Fruit fly (Drosophila melanogaster): ENCODE measurements around the gene Naglu.

The Naglu gene

DNA sequence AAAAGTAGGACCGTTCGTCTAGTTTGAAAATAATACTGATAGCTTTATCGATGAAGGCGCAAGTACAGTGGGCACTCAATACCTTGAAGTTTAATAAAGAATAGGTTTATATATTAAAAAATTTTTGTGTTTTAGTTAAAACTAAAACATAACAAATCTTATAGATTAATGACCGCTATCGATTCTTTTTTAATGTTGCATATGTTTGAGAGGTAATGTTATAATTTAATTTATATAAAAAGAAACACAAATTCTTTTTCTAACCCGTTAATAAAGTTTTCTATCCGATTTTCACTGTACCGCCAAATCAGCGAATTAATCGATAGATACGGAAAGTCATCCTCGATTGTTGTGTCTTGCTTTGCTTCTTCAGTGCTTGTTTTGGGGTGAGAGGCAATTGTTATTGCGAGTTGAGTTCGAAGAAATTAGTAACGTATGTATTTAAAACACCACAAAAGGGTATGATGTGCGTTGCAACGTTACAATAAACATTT lies 27.5 kb downstream of the Naglu start, which contains the start of the genes Dad1 and CG13384 (continued):
- TF ChIP-seq CG18262 (tag; optimal IDR thresholded peaks at IDR 0.05) (peak; percentile 94), corto (GFP tag; optimal IDR thresholded peaks at IDR 0.05) (peak; percentile 86), hth (optimal IDR thresholded peaks at IDR 0.05) (no peak), usp (GFP tag; optimal IDR thresholded peaks at IDR 0.05) (no peak), CG17186 (GFP tag; optimal IDR thresholded peaks at IDR 0.05) (peak; percentile 59), Poxn (GFP tag; IDR thresholded peaks at IDR 0.05) (peak; percentile 79), CG3726 (GFP tag; IDR thresholded peaks at IDR 0.05) (peak; percentile 74; the same call in 2 of the 3 replicates), Nf-YA (GFP tag; IDR thresholded peaks at IDR 0.05) (peak; percentile 47; the same call in 1 of the 2 replicates), tio (GFP tag; optimal IDR thresholded peaks at IDR 0.05) (peak; percentile 88), Doc2 (GFP tag; IDR thresholded peaks at IDR 0.05) (0 out of 2 replicates have a peak, but pooled peaks have one; percentile 22), NK7.1 (GFP tag; optimal IDR thresholded peaks at IDR 0.05) (no peak), HLH4C (GFP tag; IDR thresholded peaks at IDR 0.05; ENCODE audit: partially characterized antibody) (no peak), CG17568 (GFP tag; optimal IDR thresholded peaks at IDR 0.05) (peak; percentile 76), CG13894 (tag; optimal IDR thresholded peaks at IDR 0.05) (peak; percentile 96), NC2α (GFP tag; optimal IDR thresholded peaks at IDR 0.05) (peak; percentile 5), Fer3 (tag; optimal IDR thresholded peaks at IDR 0.05) (peak; percentile 95), CG3065 (GFP tag; optimal IDR thresholded peaks at IDR 0.05) (peak; percentile 57), zfh1 (GFP tag; IDR thresholded peaks at IDR 0.05) (peak; percentile 85), Dek (tag; optimal IDR thresholded peaks at IDR 0.05) (peak; percentile 96), CrebB (tag; optimal IDR thresholded peaks at IDR 0.05) (peak; percentile 83), onecut (GFP tag; IDR thresholded peaks at IDR 0.05) (peak; percentile 71), gce (GFP tag; IDR thresholded peaks at IDR 0.05) (peak; percentile 40; the same call in 1 of the 3 replicates), ara (GFP tag; IDR thresholded peaks at IDR 0.05) (peak; percentile 84), CG12219 (GFP tag; optimal IDR thresholded peaks at IDR 0.05) (peak; percentile 57), tna (GFP tag; IDR thresholded peaks at IDR 0.05; ENCODE audit: partially characterized antibody) (no peak), pros (GFP tag; optimal IDR thresholded peaks at IDR 0.05) (peak; percentile 78), crol (GFP tag; IDR thresholded peaks at IDR 0.05) (peak; percentile 14; the same call in 1 of the 2 replicates), dmrt11E (tag; optimal IDR thresholded peaks at IDR 0.05) (peak; percentile 91), Six4 (GFP tag; optimal IDR thresholded peaks at IDR 0.05) (peak; percentile 79), CG34224 (GFP tag; IDR thresholded peaks at IDR 0.05; ENCODE audit: partially characterized antibody) (peak; percentile 35; the same call in 2 of the 3 replicates), pita (GFP tag; optimal IDR thresholded peaks at IDR 0.05) (no peak), pan (optimal IDR thresholded peaks at IDR 0.05) (no peak), pan (GFP tag; optimal IDR thresholded peaks at IDR 0.05 in 1 of 2, IDR thresholded peaks at IDR 0.05 in 1 of 2) (peak in 1 of 2 experiments; percentile 93), rib (GFP tag; IDR thresholded peaks at IDR 0.05) (peak; percentile 88), croc (GFP tag; conservative IDR thresholded peaks at IDR 0.05) (peak; percentile 90), CG31388 (GFP tag; optimal IDR thresholded peaks at IDR 0.05) (peak; percentile 78), ftz-f1 (GFP tag; optimal IDR thresholded peaks at IDR 0.05) (no peak), Lpt (GFP tag; optimal IDR thresholded peaks at IDR 0.05) (no peak), HLHmδ (GFP tag; optimal IDR thresholded peaks at IDR 0.05) (no peak), CG4820 (GFP tag; optimal IDR thresholded peaks at IDR 0.05) (peak; percentile 83), CG10366 (GFP tag; IDR thresholded peaks at IDR 0.05) (peak; percentile 87), CG17385 (GFP tag; optimal IDR thresholded peaks at IDR 0.05) (peak; percentile 92), E2f2 (GFP tag; IDR thresholded peaks at IDR 0.05) (peak; percentile 71), CG2678 (tag; optimal IDR thresholded peaks at IDR 0.05) (peak; percentile 97), CG2202 (tag; optimal IDR thresholded peaks at IDR 0.05) (peak; percentile 81), CG14965 (GFP tag; optimal IDR thresholded peaks at IDR 0.05; ENCODE audit: borderline replicate concordance) (no peak), CG17829 (tag; optimal IDR thresholded peaks at IDR 0.05) (peak; percentile 96), Myb (GFP tag; optimal IDR thresholded peaks at IDR 0.05) (peak; percentile 28), CG6683 (GFP tag; optimal IDR thresholded peaks at IDR 0.05) (peak; percentile 86), CG9215 (GFP tag; IDR thresholded peaks at IDR 0.05) (peak; percentile 94), CkIIα-i1 (GFP tag; IDR thresholded peaks at IDR 0.05) (no peak)

Data from whole organism, embryonic.